Worm (Caenorhabditis elegans): ENCODE measurements around the gene glr-6.

The glr-6 gene

ce11 chrX:6840670-6841308 is at the start of gene glr-6, which contains the start of gene asg-2:
Gene glr-6 (minus strand): TSS chrX:6840720.
Gene asg-2 (plus strand): TSS chrX:6841258.
- peak; percentile 10 for TF ChIP-seq sptf-1 (tag; optimal IDR thresholded peaks at IDR 0.05)
- peak; percentile 21 for TF ChIP-seq unc-62 (GFP tag; optimal IDR thresholded peaks at IDR 0.05)
- no peak for TF ChIP-seq unc-120 (tag; optimal IDR thresholded peaks at IDR 0.05; ENCODE audit: poor library complexity, severe bottlenecking)
- peak; percentile 18 for TF ChIP-seq lin-13 (tag; optimal IDR thresholded peaks at IDR 0.05)
- no peak for TF ChIP-seq cnd-1 (tag; optimal IDR thresholded peaks at IDR 0.05)
- no peak for TF ChIP-seq nhr-12 (tag; optimal IDR thresholded peaks at IDR 0.05)
- TF ChIP-seq ceh-39 (tag; optimal IDR thresholded peaks at IDR 0.05): peak; percentile 62
- TF ChIP-seq elt-1 (tag; optimal IDR thresholded peaks at IDR 0.05; ENCODE audit: borderline replicate concordance, insufficient read depth): no peak
- TF ChIP-seq ztf-11 (tag; optimal IDR thresholded peaks at IDR 0.05): peak; percentile 42
- peak; percentile 59 for TF ChIP-seq ces-1 (GFP tag; optimal IDR thresholded peaks at IDR 0.05)
- TF ChIP-seq ceh-43 (GFP tag; optimal IDR thresholded peaks at IDR 0.05): no peak
- no peak for TF ChIP-seq mls-2 (tag; optimal IDR thresholded peaks at IDR 0.05)
- TF ChIP-seq flh-1 (GFP tag; optimal IDR thresholded peaks at IDR 0.05): no peak
- no peak for TF ChIP-seq mab-5 (tag; optimal IDR thresholded peaks at IDR 0.05)
- peak; percentile 70 for TF ChIP-seq nhr-237 (tag; optimal IDR thresholded peaks at IDR 0.05)
- no peak for TF ChIP-seq ham-2 (GFP tag; optimal IDR thresholded peaks at IDR 0.05)
- no peak for TF ChIP-seq drap-1 (GFP tag; optimal IDR thresholded peaks at IDR 0.05)
- TF ChIP-seq mep-1 (tag; optimal IDR thresholded peaks at IDR 0.05): peak; percentile 96
- TF ChIP-seq M03D4.4 (tag; optimal IDR thresholded peaks at IDR 0.05): no peak
- TF ChIP-seq elt-3 (tag; optimal IDR thresholded peaks at IDR 0.05): no peak
- peak; percentile 24 for TF ChIP-seq hlh-1 (tag; optimal IDR thresholded peaks at IDR 0.05)
- no peak for TF ChIP-seq blmp-1 (tag; optimal IDR thresholded peaks at IDR 0.05)
- no peak for TF ChIP-seq unc-39 (tag; optimal IDR thresholded peaks at IDR 0.05)
- TF ChIP-seq nhr-76 (tag; optimal IDR thresholded peaks at IDR 0.05): no peak
- peak; percentile 60 for TF ChIP-seq lsy-2 (tag; optimal IDR thresholded peaks at IDR 0.05)
- TF ChIP-seq bed-3 (GFP tag; optimal IDR thresholded peaks at IDR 0.05): no peak
- TF ChIP-seq snpc-4 (tag; optimal IDR thresholded peaks at IDR 0.05): no peak
- no peak for TF ChIP-seq sem-2 (GFP tag; optimal IDR thresholded peaks at IDR 0.05)
- TF ChIP-seq zip-8 (tag; optimal IDR thresholded peaks at IDR 0.05): no peak
- peak; percentile 25 for TF ChIP-seq nhr-2 (tag; optimal IDR thresholded peaks at IDR 0.05)
- peak; percentile 32 for TF ChIP-seq pha-4 (tag; optimal IDR thresholded peaks at IDR 0.05)
- no peak for TF ChIP-seq ceh-83 (GFP tag; optimal IDR thresholded peaks at IDR 0.05)
- no peak for TF ChIP-seq nhr-28 (tag; optimal IDR thresholded peaks at IDR 0.05)
- no peak for TF ChIP-seq tbx-8 (GFP tag; optimal IDR thresholded peaks at IDR 0.05)
- no peak for TF ChIP-seq lin-32 (GFP tag; optimal IDR thresholded peaks at IDR 0.05)

- no peak for TF ChIP-seq cnd-1 (tag; optimal IDR thresholded peaks at IDR 0.05)
- TF ChIP-seq elt-3 (tag; optimal IDR thresholded peaks at IDR 0.05): no peak
- no peak for TF ChIP-seq bed-3 (GFP tag; optimal IDR thresholded peaks at IDR 0.05)
- no peak for TF ChIP-seq sem-2 (GFP tag; optimal IDR thresholded peaks at IDR 0.05)
- TF ChIP-seq zip-8 (tag; optimal IDR thresholded peaks at IDR 0.05): no peak
- TF ChIP-seq nhr-2 (tag; optimal IDR thresholded peaks at IDR 0.05): no peak
- TF ChIP-seq unc-39 (tag; optimal IDR thresholded peaks at IDR 0.05): no peak
- TF ChIP-seq ztf-11 (tag; optimal IDR thresholded peaks at IDR 0.05): no peak
- TF ChIP-seq ceh-43 (GFP tag; optimal IDR thresholded peaks at IDR 0.05): no peak
- no peak for TF ChIP-seq flh-1 (GFP tag; optimal IDR thresholded peaks at IDR 0.05)
- no peak for TF ChIP-seq ces-1 (GFP tag; optimal IDR thresholded peaks at IDR 0.05)
- TF ChIP-seq blmp-1 (tag; optimal IDR thresholded peaks at IDR 0.05): no peak
- TF ChIP-seq lin-32 (GFP tag; optimal IDR thresholded peaks at IDR 0.05): no peak
- TF ChIP-seq nhr-237 (tag; optimal IDR thresholded peaks at IDR 0.05): no peak
- TF ChIP-seq pha-4 (tag; optimal IDR thresholded peaks at IDR 0.05): no peak
- no peak for TF ChIP-seq snpc-4 (tag; optimal IDR thresholded peaks at IDR 0.05)
- TF ChIP-seq M03D4.4 (tag; optimal IDR thresholded peaks at IDR 0.05): no peak
- no peak for TF ChIP-seq tbx-8 (GFP tag; optimal IDR thresholded peaks at IDR 0.05)
- TF ChIP-seq mep-1 (tag; optimal IDR thresholded peaks at IDR 0.05): no peak
- TF ChIP-seq unc-62 (GFP tag; optimal IDR thresholded peaks at IDR 0.05): no peak
These were observed 48.9 kb upstream of the glr-6 start, which contains the start of gene unc-6 for ce11 chrX:6889374-6889773. Gene unc-6 (plus strand): TSS chrX:6889674.

ce11 chrX:6888208-6888607 is 47.7 kb upstream of the glr-6 start:
- TF ChIP-seq mab-5 (tag; optimal IDR thresholded peaks at IDR 0.05): no peak
- no peak for TF ChIP-seq ces-1 (GFP tag; optimal IDR thresholded peaks at IDR 0.05)
- TF ChIP-seq zip-8 (tag; optimal IDR thresholded peaks at IDR 0.05): no peak
- TF ChIP-seq cnd-1 (tag; optimal IDR thresholded peaks at IDR 0.05): no peak
- no peak for TF ChIP-seq mls-2 (tag; optimal IDR thresholded peaks at IDR 0.05)
- peak; percentile 71 for TF ChIP-seq nhr-2 (tag; optimal IDR thresholded peaks at IDR 0.05)
- no peak for TF ChIP-seq nhr-76 (tag; optimal IDR thresholded peaks at IDR 0.05)
